Fruit fly (Drosophila melanogaster): ENCODE data around the gene Mipp1.
A peak's percentile ranks its signal among the peaks of the same experiment; 100 is the strongest.

Gene Mipp1

dm6 chr3L:16584074-16584578, 11.0 kb upstream of the Mipp1 start, which contains the start of gene UQCR-C2 (continued):
- TF ChIP-seq vvl (GFP tag; IDR thresholded peaks at IDR 0.05) (peak; percentile 49), CG13624 (GFP tag; optimal IDR thresholded peaks at IDR 0.05) (peak; percentile 56), croc (GFP tag; conservative IDR thresholded peaks at IDR 0.05) (no peak), nmo (GFP tag; optimal IDR thresholded peaks at IDR 0.05) (peak; percentile 42), ab (GFP tag; optimal IDR thresholded peaks at IDR 0.05) (no peak), amos (GFP tag; IDR thresholded peaks at IDR 0.05; ENCODE audit: partially characterized antibody) (peak; percentile 30; the same call in 1 of the 2 replicates), dm (GFP tag; optimal IDR thresholded peaks at IDR 0.05) (no peak), CG8290 (GFP tag; optimal IDR thresholded peaks at IDR 0.05) (peak; percentile 44), CG8290 (tag; optimal IDR thresholded peaks at IDR 0.05) (peak in 1 of 2 experiments; percentile 61), slou (GFP tag; optimal IDR thresholded peaks at IDR 0.05) (no peak), CG16863 (GFP tag; optimal IDR thresholded peaks at IDR 0.05) (no peak), PHDP (tag; optimal IDR thresholded peaks at IDR 0.05) (peak; percentile 40), CG1603 (tag; optimal IDR thresholded peaks at IDR 0.05) (peak; percentile 79), Myb (GFP tag; optimal IDR thresholded peaks at IDR 0.05) (peak; percentile 70), caup (GFP tag; optimal IDR thresholded peaks at IDR 0.05; ENCODE audit: severe bottlenecking) (no peak), Optix (GFP tag; IDR thresholded peaks at IDR 0.05) (no peak), CG6683 (GFP tag; optimal IDR thresholded peaks at IDR 0.05) (no peak), sqz (GFP tag; optimal IDR thresholded peaks at IDR 0.05) (no peak), sna (GFP tag; IDR thresholded peaks at IDR 0.05; ENCODE audit: partially characterized antibody) (peak; percentile 44; the same call in 1 of the 2 replicates), Bgb (GFP tag; IDR thresholded peaks at IDR 0.05; ENCODE audit: partially characterized antibody) (peak; percentile 39), CG16813 (GFP tag; IDR thresholded peaks at IDR 0.05; ENCODE audit: partially characterized antibody) (peak; percentile 52; the same call in 2 of the 3 replicates), tio (GFP tag; optimal IDR thresholded peaks at IDR 0.05) (no peak), CG30020 (tag; optimal IDR thresholded peaks at IDR 0.05) (peak; percentile 47), CG7839 (tag; optimal IDR thresholded peaks at IDR 0.05) (no peak), Ptx1 (GFP tag; IDR thresholded peaks at IDR 0.05) (no peak), CG3995 (GFP tag; optimal IDR thresholded peaks at IDR 0.05) (peak; percentile 100), bigmax (GFP tag; optimal IDR thresholded peaks at IDR 0.05) (peak; percentile 86), bbx (GFP tag; IDR thresholded peaks at IDR 0.05; ENCODE audit: partially characterized antibody) (peak; percentile 38), CG3847 (GFP tag; IDR thresholded peaks at IDR 0.05) (peak; percentile 38; the same call in 1 of the 2 replicates), HLH3B (GFP tag; IDR thresholded peaks at IDR 0.05) (no peak), crol (GFP tag; IDR thresholded peaks at IDR 0.05) (no peak), HLH54F (GFP tag; optimal IDR thresholded peaks at IDR 0.05) (peak; percentile 11), CG11085 (GFP tag; IDR thresholded peaks at IDR 0.05) (no peak), CG7928 (GFP tag; optimal IDR thresholded peaks at IDR 0.05) (peak; percentile 37), Rfx (GFP tag; IDR thresholded peaks at IDR 0.05) (peak; percentile 49), insv (GFP tag; optimal IDR thresholded peaks at IDR 0.05) (no peak), CG9932 (GFP tag; IDR thresholded peaks at IDR 0.05) (peak; percentile 27; the same call in 1 of the 2 replicates), CG15601 (tag; optimal IDR thresholded peaks at IDR 0.05) (peak; percentile 14), CG17802 (tag; optimal IDR thresholded peaks at IDR 0.05) (no peak), tll (GFP tag; optimal IDR thresholded peaks at IDR 0.05) (peak in 1 of 2 experiments; percentile 51), sob (GFP tag; IDR thresholded peaks at IDR 0.05) (no peak), Xbp1 (GFP tag; optimal IDR thresholded peaks at IDR 0.05) (peak; percentile 2), NC2β (GFP tag; optimal IDR thresholded peaks at IDR 0.05) (peak; percentile 58), ranshi (GFP tag; IDR thresholded peaks at IDR 0.05) (no peak), Dip3 (GFP tag; optimal IDR thresholded peaks at IDR 0.05) (no peak), CG6689 (GFP tag; IDR thresholded peaks at IDR 0.05) (no peak), CG6654 (GFP tag; optimal IDR thresholded peaks at IDR 0.05) (no peak), slbo (GFP tag; IDR thresholded peaks at IDR 0.05) (peak; percentile 17; the same call in 1 of the 2 replicates), HmgD (GFP tag; optimal IDR thresholded peaks at IDR 0.05) (peak; percentile 14), zfh1 (GFP tag; IDR thresholded peaks at IDR 0.05) (no peak), ash1 (GFP tag; optimal IDR thresholded peaks at IDR 0.05) (no peak)
